Worm (Caenorhabditis elegans): ENCODE results near the gene haf-2.

DNA sequence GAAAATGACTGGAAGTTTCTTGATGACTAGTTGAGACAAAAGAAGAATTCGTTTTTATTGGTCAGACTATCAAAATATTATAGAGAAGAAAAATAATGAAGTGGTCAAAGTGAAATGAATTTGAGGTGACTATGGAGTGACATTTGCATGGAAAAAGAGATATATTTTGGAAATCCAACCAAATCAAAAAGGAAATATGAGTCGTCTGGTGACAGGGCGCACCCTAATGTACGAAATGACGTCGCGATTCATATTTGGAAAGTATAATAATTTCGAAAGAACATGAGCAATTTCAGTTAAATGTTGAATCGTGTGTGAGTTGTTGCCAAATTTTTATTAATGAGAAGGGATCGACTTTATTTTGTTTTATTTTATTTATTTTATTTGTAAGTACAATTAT lies 38.8 kb downstream of the haf-2 start, which contains the start of gene F21D12.2:
- TF ChIP-seq flt-1 (GFP tag; IDR thresholded peaks at IDR 0.05) (no peak), ama-1 (optimal IDR thresholded peaks at IDR 0.05) (no peak)
